Worm (Caenorhabditis elegans) whole organism, young adult: Measurements from ENCODE around the gene mdt-8.

ENCODE experiments used
- madf-3 ChIP-seq: fragments of 200-800 bp; sonication (Bioruptor generic); IDR thresholded peaks from 2 replicates; pipeline ENCODE4 v1.3.6; 2022; ENCODE audit warnings: missing genetic modification reagents, missing genetic modification characterization, missing compliant biosample characterization
- sdz-38 ChIP-seq: sonication (generic microtip); optimal IDR thresholded peaks from 2 replicates; lab custom pipeline; 2016; ENCODE audit warnings: missing genotype, missing genetic modification characterization, missing compliant biosample characterization

DNA sequence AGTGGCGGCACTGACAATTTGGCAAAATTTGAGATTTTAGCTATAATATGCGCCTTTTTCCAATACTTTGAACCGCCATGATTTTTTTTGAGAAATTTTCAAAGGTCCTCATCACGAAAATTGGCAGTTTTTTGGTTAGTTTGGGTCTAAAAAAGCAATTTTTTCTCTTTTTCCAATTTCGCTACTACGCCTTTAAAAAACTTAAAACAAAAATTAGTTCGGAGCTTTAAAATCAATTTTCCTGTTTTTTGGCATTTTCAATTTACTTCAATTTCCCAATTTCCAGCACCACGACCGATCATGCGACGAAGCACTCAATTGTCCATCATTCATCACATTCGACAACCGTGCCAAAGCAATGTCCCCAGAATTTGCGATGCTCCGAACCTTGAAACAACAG is 36.3 kb downstream of the mdt-8 start, which contains the start of gene B0334.5:
- TF ChIP-seq sdz-38 (tag; lab: Kevin White, UChicago) (no peak), madf-3 (GFP tag; lab: Robert Waterston, UW) (no peak)
